Fruit fly (Drosophila melanogaster): ENCODE measurements around the gene CG14811.

dm6 chrX:1774347-1774829, 47.8 kb downstream of the CG14811 start:
- TF ChIP-seq psq (optimal IDR thresholded peaks at IDR 0.05) (no peak), EcR (GFP tag; optimal IDR thresholded peaks at IDR 0.05) (no peak), usp (GFP tag; optimal IDR thresholded peaks at IDR 0.05) (no peak), CG8478 (optimal IDR thresholded peaks at IDR 0.05) (no peak)

All from whole organism.